Worm (Caenorhabditis elegans) whole organism, L3 larva: Measurements from ENCODE around the gene F54D8.10.
A peak's percentile ranks its signal among the peaks of the same experiment; 100 is the strongest.

Source experiments
- R02D3.7 ChIP-seq: fragments of 150-350 bp; optimal IDR thresholded peaks from 2 replicates; lab custom pipeline; 2014; ENCODE audit warnings: missing biosample characterization, missing genetic modification characterization
- ZK546.5 ChIP-seq: sonication (generic microtip); optimal IDR thresholded peaks from 2 replicates; lab custom pipeline; 2017; ENCODE audit warnings: missing biosample characterization, missing genetic modification characterization
- aly-2 ChIP-seq: fragments of 150-350 bp; optimal IDR thresholded peaks from 2 replicates; lab custom pipeline; 2014; ENCODE audit warnings: missing biosample characterization, missing genetic modification characterization
- ama-1 ChIP-seq: fragments of 150-350 bp; optimal IDR thresholded peaks from 2 replicates; lab custom pipeline; 2018
- ceh-28 ChIP-seq: fragments of 150-350 bp; optimal IDR thresholded peaks from 2 replicates; lab custom pipeline; 2014; ENCODE audit warnings: missing biosample characterization, missing genetic modification reagents, missing genetic modification characterization
- ceh-9 ChIP-seq: sonication (generic microtip); optimal IDR thresholded peaks from 2 replicates; lab custom pipeline; 2018; ENCODE audit warnings: missing biosample characterization, missing genetic modification characterization
- daf-12 ChIP-seq: fragments of 150-350 bp; optimal IDR thresholded peaks from 2 replicates; lab custom pipeline; 2014; ENCODE audit warnings: missing biosample characterization, missing genetic modification reagents, missing genetic modification characterization
- egl-27 ChIP-seq: sonication (generic microtip); optimal IDR thresholded peaks from 4 replicates; lab custom pipeline; 2017; ENCODE audit warnings: missing biosample characterization, missing genetic modification reagents, missing genetic modification characterization
- egl-5 ChIP-seq: fragments of 150-350 bp; optimal IDR thresholded peaks from 2 replicates; lab custom pipeline; 2017; ENCODE audit warnings: missing biosample characterization, missing genetic modification reagents, missing genetic modification characterization, inconsistent platforms
- elt-1 ChIP-seq: fragments of 150-350 bp; optimal IDR thresholded peaks from 2 replicates; lab custom pipeline; 2014; ENCODE audit warnings: missing biosample characterization, missing genetic modification characterization
- elt-2 ChIP-seq: sonication (generic microtip); optimal IDR thresholded peaks from 2 replicates; lab custom pipeline; 2016; ENCODE audit warnings: missing genetic modification reagents, mild to moderate bottlenecking, missing genetic modification characterization, missing compliant biosample characterization
- elt-3 ChIP-seq, 3 experiments: fragments of 150-350 bp in 1 of 3; sonication (generic microtip) in 2 of 3; optimal IDR thresholded peaks; 2 replicates in 2 of 3; 4 replicates in 1 of 3; lab custom pipeline; 2014 to 2017; ENCODE audit warnings: missing biosample characterization in 3 of 3, missing genetic modification characterization in 3 of 3
- eor-1 ChIP-seq, 2 experiments: fragments of 150-350 bp; optimal IDR thresholded peaks; 2 replicates each; lab custom pipeline; 2014 to 2018; ENCODE audit warnings: missing biosample characterization in 2 of 2, missing genetic modification characterization in 2 of 2
- fkh-10 ChIP-seq: sonication (generic microtip); optimal IDR thresholded peaks from 2 replicates; lab custom pipeline; 2017; ENCODE audit warnings: missing biosample characterization, missing genetic modification reagents, missing genetic modification characterization
- fkh-2 ChIP-seq: fragments of 150-350 bp; optimal IDR thresholded peaks from 2 replicates; lab custom pipeline; 2014; ENCODE audit warnings: missing biosample characterization, missing genetic modification reagents, missing genetic modification characterization
- fos-1 ChIP-seq: fragments of 150-350 bp; optimal IDR thresholded peaks from 2 replicates; lab custom pipeline; 2014; ENCODE audit warnings: missing biosample characterization, missing genetic modification characterization
- jun-1 ChIP-seq: fragments of 150-350 bp; optimal IDR thresholded peaks from 2 replicates; lab custom pipeline; 2014; ENCODE audit warnings: missing biosample characterization, missing genetic modification reagents, missing genetic modification characterization
- lin-15B ChIP-seq: fragments of 150-350 bp; optimal IDR thresholded peaks from 2 replicates; lab custom pipeline; 2014; ENCODE audit warnings: missing biosample characterization, missing genetic modification characterization
- lin-39 ChIP-seq: fragments of 150-350 bp; optimal IDR thresholded peaks from 2 replicates; lab custom pipeline; 2018; ENCODE audit warnings: missing biosample characterization, missing genetic modification reagents, missing genetic modification characterization
- mml-1 ChIP-seq: fragments of 150-350 bp; sonication (generic microtip); optimal IDR thresholded peaks from 3 replicates; lab custom pipeline; 2014; ENCODE audit warnings: missing biosample characterization, missing genetic modification characterization
- nfya-1 ChIP-seq: sonication (generic microtip); optimal IDR thresholded peaks from 2 replicates; lab custom pipeline; 2017; ENCODE audit warnings: missing genetic modification characterization, mild to moderate bottlenecking, missing compliant biosample characterization, antibody characterized with exemption, moderate library complexity; ENCODE audit not compliant: insufficient read depth
- nhr-11 ChIP-seq: fragments of 150-350 bp; optimal IDR thresholded peaks from 2 replicates; lab custom pipeline; 2014; ENCODE audit warnings: missing biosample characterization, missing genetic modification characterization
- nhr-23 ChIP-seq: fragments of 150-350 bp; optimal IDR thresholded peaks from 2 replicates; lab custom pipeline; 2014; ENCODE audit warnings: missing biosample characterization, missing genetic modification reagents, missing genetic modification characterization
- nhr-237 ChIP-seq: fragments of 150-350 bp; optimal IDR thresholded peaks from 2 replicates; lab custom pipeline; 2014; ENCODE audit warnings: missing biosample characterization, missing genetic modification characterization
- nhr-43 ChIP-seq: sonication (generic microtip); optimal IDR thresholded peaks from 2 replicates; lab custom pipeline; 2016; ENCODE audit warnings: mild to moderate bottlenecking, missing genetic modification characterization, missing compliant biosample characterization; ENCODE audit not compliant: poor library complexity, severe bottlenecking
- nhr-76 ChIP-seq: fragments of 150-350 bp; sonication (generic microtip); optimal IDR thresholded peaks from 5 replicates; lab custom pipeline; 2014; ENCODE audit warnings: missing biosample characterization, missing genetic modification characterization
- pha-4 ChIP-seq: fragments of 150-350 bp; optimal IDR thresholded peaks from 2 replicates; lab custom pipeline; 2014; ENCODE audit warnings: missing biosample characterization, missing genetic modification reagents, missing genetic modification characterization
- pqm-1 ChIP-seq: fragments of 150-350 bp; optimal IDR thresholded peaks from 2 replicates; lab custom pipeline; 2017; ENCODE audit warnings: missing biosample characterization, missing genetic modification characterization, inconsistent platforms
- sea-2 ChIP-seq: fragments of 150-350 bp; sonication (generic microtip); optimal IDR thresholded peaks from 4 replicates; lab custom pipeline; 2014; ENCODE audit warnings: missing biosample characterization, missing genetic modification reagents, missing genetic modification characterization
- skn-1 ChIP-seq: fragments of 150-350 bp; optimal IDR thresholded peaks from 2 replicates; lab custom pipeline; 2014; ENCODE audit warnings: missing biosample characterization, missing genetic modification characterization
- snpc-4 ChIP-seq: fragments of 150-350 bp; optimal IDR thresholded peaks from 2 replicates; lab custom pipeline; 2014; ENCODE audit warnings: missing biosample characterization, missing genetic modification characterization
- tbx-2 ChIP-seq: sonication (generic microtip); optimal IDR thresholded peaks from 2 replicates; lab custom pipeline; 2016; ENCODE audit warnings: mild to moderate bottlenecking, missing genetic modification characterization, missing compliant biosample characterization
- unc-62 ChIP-seq: fragments of 150-350 bp; sonication (generic microtip); optimal IDR thresholded peaks from 4 replicates; lab custom pipeline; 2014; ENCODE audit warnings: missing biosample characterization, missing genetic modification reagents, missing genetic modification characterization
- zag-1 ChIP-seq: fragments of 150-350 bp; optimal IDR thresholded peaks from 2 replicates; lab custom pipeline; 2014; ENCODE audit warnings: missing biosample characterization, missing genetic modification characterization
- ztf-11 ChIP-seq: fragments of 150-350 bp; optimal IDR thresholded peaks from 2 replicates; lab custom pipeline; 2014; ENCODE audit warnings: missing biosample characterization, missing genetic modification characterization
- ztf-4 ChIP-seq: fragments of 150-350 bp; optimal IDR thresholded peaks from 2 replicates; lab custom pipeline; 2014; ENCODE audit warnings: missing biosample characterization, missing genetic modification characterization

The F54D8.10 gene

DNA sequence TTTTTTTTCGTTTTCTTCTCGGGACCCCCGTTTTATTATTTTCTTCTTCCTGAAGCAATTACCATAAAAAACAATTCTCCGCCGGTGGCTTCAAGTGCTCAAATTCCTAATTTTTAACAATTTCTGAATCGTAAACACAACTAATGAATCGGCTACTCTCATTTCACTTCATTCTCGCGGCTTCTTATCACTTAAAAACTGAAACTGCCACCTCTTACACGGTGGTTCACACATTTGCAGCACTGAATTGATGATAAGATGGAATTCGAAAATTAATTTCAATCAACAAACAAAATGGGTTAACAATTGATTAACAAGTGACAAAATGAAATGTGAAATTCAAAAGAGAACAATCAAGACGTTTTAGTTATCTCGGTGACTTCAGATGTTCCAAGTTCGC is 42.5 kb downstream of the F54D8.10 start:
- no peak for TF ChIP-seq elt-1 (tag; lab: Kevin White, UChicago)
- peak; percentile 70 for TF ChIP-seq pqm-1 (tag; lab: Kevin White, UChicago)
- TF ChIP-seq tbx-2 (tag; lab: Kevin White, UChicago), result no peak
- TF ChIP-seq elt-2 (tag; lab: Kevin White, UChicago), result peak; percentile 79
- no peak for TF ChIP-seq sea-2 (GFP tag; lab: Kevin White, UChicago)
- TF ChIP-seq skn-1, result no peak
- peak; percentile 19 for TF ChIP-seq pha-4
- no peak for TF ChIP-seq elt-3 (tag; optimal IDR thresholded peaks at IDR 0.05; lab: Kevin White, UChicago)
- TF ChIP-seq daf-12 (tag; lab: Kevin White, UChicago), result no peak
- TF ChIP-seq egl-27, result no peak
- no peak for TF ChIP-seq nhr-23 (tag; lab: Kevin White, UChicago)
- no peak for TF ChIP-seq aly-2
- TF ChIP-seq R02D3.7 (tag; lab: Kevin White, UChicago), result no peak
- no peak for TF ChIP-seq fkh-10 (GFP tag; lab: Kevin White, UChicago)
- TF ChIP-seq ceh-28, result no peak
- no peak for TF ChIP-seq ztf-4 (tag; lab: Kevin White, UChicago)

DNA sequence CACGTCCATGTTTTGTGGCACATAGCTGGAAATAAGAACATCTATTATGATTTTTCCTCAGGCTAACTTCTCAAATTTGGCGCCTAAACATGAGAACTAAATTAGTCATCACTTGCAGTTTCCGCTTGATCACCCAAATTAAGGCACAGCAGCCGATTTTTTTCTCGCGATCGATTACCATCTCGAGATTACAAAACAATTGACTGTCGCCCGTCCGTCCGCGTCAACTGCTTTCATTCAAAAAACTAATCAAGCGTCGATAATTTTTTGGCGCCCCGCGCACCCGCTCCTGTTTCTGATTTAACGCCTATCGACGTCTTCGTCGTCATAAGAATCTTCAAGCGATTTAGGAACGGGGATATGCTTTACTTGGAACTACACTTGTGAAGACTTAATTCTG is 43.1 kb downstream of the F54D8.10 start:
- peak; percentile 53 for TF ChIP-seq tbx-2 (tag; lab: Kevin White, UChicago)
- no peak for TF ChIP-seq egl-27
- TF ChIP-seq ZK546.5 (tag; lab: Kevin White, UChicago), result no peak
- no peak for TF ChIP-seq pqm-1 (tag; lab: Kevin White, UChicago)
- TF ChIP-seq nhr-237 (tag; lab: Kevin White, UChicago), result no peak

DNA sequence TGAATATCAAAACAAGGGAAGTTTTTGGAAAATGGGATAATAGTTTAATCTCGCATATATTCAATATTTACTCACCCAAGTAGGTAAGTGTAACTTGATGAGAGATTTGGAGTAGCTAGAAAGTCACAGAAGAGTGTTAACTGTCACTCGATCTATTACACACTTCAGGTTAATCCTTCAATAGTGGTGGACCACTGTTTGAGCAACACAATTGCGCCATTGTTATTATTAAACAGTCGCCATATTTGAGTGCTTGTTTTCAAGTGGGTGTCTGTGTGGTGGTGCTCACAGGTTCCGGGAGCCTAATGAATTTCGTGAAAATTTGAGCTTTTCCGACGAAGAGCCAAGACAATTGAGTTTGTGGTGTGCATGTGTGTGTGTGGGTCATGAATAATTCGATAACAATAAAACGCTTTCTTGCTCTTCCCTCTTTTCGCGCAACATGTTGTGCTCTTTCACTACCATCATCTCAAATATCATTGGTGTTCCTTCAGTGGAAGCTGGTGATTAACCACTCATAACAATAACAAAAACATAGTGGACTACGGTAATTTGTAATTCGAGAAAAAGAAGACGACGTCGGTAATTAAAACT is 44.4 kb downstream of the F54D8.10 start:
- no peak for TF ChIP-seq skn-1
- TF ChIP-seq zag-1, result no peak
- TF ChIP-seq lin-39 (tag; lab: Kevin White, UChicago), result no peak
- TF ChIP-seq ceh-9, result no peak
- TF ChIP-seq nhr-43 (tag; lab: Kevin White, UChicago), result no peak
- TF ChIP-seq ztf-11 (tag; lab: Kevin White, UChicago), result no peak
- TF ChIP-seq snpc-4 (tag; lab: Kevin White, UChicago), result no peak
- no peak for TF ChIP-seq mml-1 (tag; lab: Kevin White, UChicago)
- TF ChIP-seq eor-1 (tag; optimal IDR thresholded peaks at IDR 0.05; lab: Kevin White, UChicago), result no peak
- TF ChIP-seq ama-1 (lab: Kevin White, UChicago), result no peak
- no peak for TF ChIP-seq pha-4
- TF ChIP-seq nhr-11 (tag; lab: Kevin White, UChicago), result no peak
- TF ChIP-seq unc-62 (GFP tag; lab: Kevin White, UChicago), result no peak
- TF ChIP-seq lin-15B, result no peak
- no peak for TF ChIP-seq fkh-2

DNA sequence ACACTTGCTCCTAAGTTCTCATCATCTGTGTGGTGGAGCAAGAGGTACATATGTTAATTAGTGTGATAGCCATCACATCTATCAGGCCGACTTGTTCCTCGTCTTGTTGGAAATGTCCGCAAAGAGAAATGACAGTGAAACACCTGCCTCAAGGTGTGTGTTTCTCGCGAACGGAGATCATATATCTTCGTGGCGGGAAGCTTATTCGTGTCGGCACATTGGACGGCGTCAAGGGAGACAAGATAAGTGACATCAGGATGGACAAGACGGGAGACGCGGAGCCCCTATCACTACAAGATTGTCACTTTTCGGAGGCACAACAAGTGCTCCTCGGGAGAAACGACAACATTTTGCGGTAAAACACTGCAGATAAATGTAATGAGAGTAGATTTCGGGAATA is 45.2 kb downstream of the F54D8.10 start:
- no peak for TF ChIP-seq nfya-1
- TF ChIP-seq egl-5 (tag; lab: Kevin White, UChicago), result no peak
- no peak for TF ChIP-seq nhr-76 (tag; lab: Kevin White, UChicago)
- TF ChIP-seq jun-1 (tag; lab: Kevin White, UChicago), result no peak
- TF ChIP-seq lin-15B, result no peak
- no peak for TF ChIP-seq elt-1 (tag; lab: Kevin White, UChicago)
- TF ChIP-seq, all 47 proteins: peak for 0

DNA sequence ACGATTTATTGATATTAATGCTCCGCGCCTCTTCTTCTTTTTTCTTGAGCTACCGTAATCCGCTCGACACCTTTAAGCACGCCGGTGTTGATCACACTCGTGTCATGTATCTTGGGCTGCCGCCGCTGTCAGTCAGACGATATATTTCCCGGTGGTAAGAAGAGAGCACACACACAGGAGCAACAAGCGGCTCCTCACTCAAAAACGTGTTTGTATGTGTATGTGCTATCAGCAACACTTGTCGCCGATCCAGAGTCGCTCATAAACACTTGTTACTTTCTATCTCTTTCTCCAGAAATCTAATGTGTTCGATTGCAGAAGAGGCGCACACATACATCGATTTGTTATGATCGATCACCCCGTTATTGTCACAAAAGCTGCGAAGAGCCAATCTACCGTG is 46.0 kb downstream of the F54D8.10 start:
- TF ChIP-seq daf-12 (tag; lab: Kevin White, UChicago) (no peak), unc-62 (GFP tag; lab: Kevin White, UChicago) (no peak), pha-4 (peak; percentile 5), elt-2 (tag; lab: Kevin White, UChicago) (peak; percentile 12), mml-1 (tag; lab: Kevin White, UChicago) (no peak), fos-1 (tag; lab: Kevin White, UChicago) (no peak), nfya-1 (peak; percentile 51), lin-39 (tag; lab: Kevin White, UChicago) (peak; percentile 2)
- TF ChIP-seq, all 47 proteins: peak for 4
